Worm (Caenorhabditis elegans) whole organism, L4/young adult: ENCODE results near the gene Y17G7B.18.

Experiments
- dao-5 ChIP-seq: sonication (generic microtip); optimal IDR thresholded peaks from 2 replicates; lab custom pipeline; 2016; ENCODE audit warnings: missing genotype, missing genetic modification characterization, moderate library complexity, missing compliant biosample characterization
- him-1 ChIP-seq: sonication (generic microtip); optimal IDR thresholded peaks from 2 replicates; lab custom pipeline; 2016; ENCODE audit warnings: missing genotype, missing genetic modification reagents, missing genetic modification characterization, missing compliant biosample characterization

ce11 chrII:12062521-12062920 is 45.1 kb downstream of the Y17G7B.18 start, which contains the start of gene arrd-7:
- TF ChIP-seq him-1 (tag; lab: Kevin White, UChicago) (no peak), dao-5 (tag; lab: Kevin White, UChicago) (no peak)
